Worm (Caenorhabditis elegans): ENCODE measurements around the gene R12C12.7.
"Not testable (repeated sequence)": the region's sequence is repeated elsewhere in the genome, so short reads cannot be mapped to it uniquely, and the experiment has no call there.

The R12C12.7 gene

DNA sequence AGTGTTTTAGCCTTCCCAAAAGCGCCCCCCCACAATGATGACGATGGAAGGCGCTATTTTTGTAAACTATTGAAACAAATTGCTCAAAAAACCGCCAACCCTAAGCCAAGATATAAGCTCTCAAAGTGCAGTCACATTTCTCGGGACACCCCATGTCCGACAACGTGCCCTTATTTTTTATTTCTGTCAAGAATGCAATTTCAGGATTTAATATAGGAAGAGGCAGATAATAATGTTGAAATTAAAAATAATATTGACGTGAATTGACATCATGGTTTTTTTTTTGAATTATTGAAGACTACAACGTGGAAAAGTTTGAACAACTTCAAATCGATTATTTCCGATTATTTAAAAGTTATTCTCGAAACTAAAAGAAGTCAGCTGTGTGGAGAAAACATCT, 41.7 kb downstream of the R12C12.7 start, which contains the start of gene ZK84.2:
Gene ZK84.2 (plus strand): TSS at position 301 of the 400 bp plus-strand sequence.
- TF ChIP-seq sea-1 (GFP tag; conservative IDR thresholded peaks at IDR 0.05); hmbx-1 (tag; optimal IDR thresholded peaks at IDR 0.05); scrt-1 (GFP tag; IDR thresholded peaks at IDR 0.05): not testable (repeated sequence)

ce11 chrII:6010544-6010943, 45.2 kb downstream of the R12C12.7 start, which contains the start of gene ins-20:
TSS of gene ins-20 (plus strand) at chrII:6010844.
- no peak for TF ChIP-seq hmbx-1 (tag; optimal IDR thresholded peaks at IDR 0.05)
- TF ChIP-seq tbx-37 (GFP tag; conservative IDR thresholded peaks at IDR 0.05) = no peak
- no peak for TF ChIP-seq pes-1 (GFP tag; IDR thresholded peaks at IDR 0.05)
- no peak for TF ChIP-seq ceh-36 (tag; optimal IDR thresholded peaks at IDR 0.05)
- no peak for TF ChIP-seq flt-1 (GFP tag; IDR thresholded peaks at IDR 0.05)
- TF ChIP-seq aly-1 (tag; optimal IDR thresholded peaks at IDR 0.05) = no peak

DNA sequence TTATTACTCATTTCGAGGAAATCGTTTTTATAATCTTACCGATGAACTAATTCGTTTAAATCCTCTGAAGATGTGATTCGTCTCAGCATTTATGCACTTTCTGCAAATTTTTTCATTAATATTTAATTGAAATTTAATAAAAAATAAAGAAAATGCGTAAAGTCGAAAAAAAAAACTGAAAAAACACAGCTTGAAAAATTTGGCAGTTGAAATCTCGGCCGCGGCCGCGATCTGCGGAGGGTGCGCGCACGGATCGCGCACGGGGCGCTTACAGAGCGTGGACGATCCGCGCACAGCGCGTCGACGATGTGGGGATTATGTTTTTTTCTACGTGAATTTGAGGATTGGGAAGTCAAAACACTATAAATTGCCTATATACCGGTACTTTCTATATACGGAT, 46.9 kb downstream of the R12C12.7 start, which contains the start of gene ZK84.4:
Gene ZK84.4 (minus strand): TSS at position 101 of the 400 bp plus-strand sequence.
- not testable (repeated sequence) for TF ChIP-seq F13C5.2 (tag; optimal IDR thresholded peaks at IDR 0.05); ets-7 (tag; optimal IDR thresholded peaks at IDR 0.05); ama-1 (optimal IDR thresholded peaks at IDR 0.05)
